Worm (Caenorhabditis elegans) whole organism, early embryonic: ENCODE data around the gene B0302.2.

Source experiments
- B0310.2 ChIP-seq: sonication (generic microtip); optimal IDR thresholded peaks from 2 replicates; lab custom pipeline; 2016; ENCODE audit warnings: mild to moderate bottlenecking, missing genetic modification characterization, missing compliant biosample characterization
- F13C5.2 ChIP-seq: sonication (generic microtip); optimal IDR thresholded peaks from 2 replicates; lab custom pipeline; 2017; ENCODE audit warnings: mild to moderate bottlenecking, missing genetic modification characterization, inconsistent platforms, missing compliant biosample characterization
- aly-1 ChIP-seq: sonication (generic microtip); optimal IDR thresholded peaks from 2 replicates; lab custom pipeline; 2016; ENCODE audit warnings: missing genetic modification characterization, missing compliant biosample characterization
- ama-1 ChIP-seq: fragments of 150-350 bp; optimal IDR thresholded peaks from 2 replicates; lab custom pipeline; 2014
- flt-1 ChIP-seq: fragments of 200-800 bp; sonication (Bioruptor generic); IDR thresholded peaks from 2 replicates; pipeline ENCODE4 v1.3.6; 2022; ENCODE audit warnings: missing genetic modification characterization, missing compliant biosample characterization
- hmg-4 ChIP-seq: fragments of 200-800 bp; sonication (Bioruptor generic); optimal IDR thresholded peaks from 2 replicates; lab custom pipeline; 2018; ENCODE audit warnings: mild to moderate bottlenecking, missing genetic modification characterization, missing compliant biosample characterization
- scrt-1 ChIP-seq: fragments of 200-800 bp; sonication (Bioruptor generic); IDR thresholded peaks from 2 replicates; pipeline ENCODE4 v1.3.6; 2022; ENCODE audit warnings: missing genetic modification characterization, missing compliant biosample characterization
- sea-1 ChIP-seq: fragments of 200-800 bp; sonication (Bioruptor generic); conservative IDR thresholded peaks from 2 replicates; pipeline ENCODE4 v1.3.6; 2022; ENCODE audit warnings: missing genetic modification characterization, missing compliant biosample characterization
- tbx-11 ChIP-seq: fragments of 200-800 bp; sonication (Bioruptor generic); IDR thresholded peaks from 2 replicates; pipeline ENCODE4 v1.3.6; 2022; ENCODE audit warnings: missing genetic modification characterization, missing compliant biosample characterization
- tra-4 ChIP-seq: sonication (generic microtip); optimal IDR thresholded peaks from 2 replicates; lab custom pipeline; 2017; ENCODE audit warnings: missing genetic modification characterization, missing compliant biosample characterization

- no peak for TF ChIP-seq ama-1
- TF ChIP-seq aly-1 (tag; lab: Kevin White, UChicago) = no peak
- TF ChIP-seq tra-4 (tag; lab: Kevin White, UChicago) = no peak
- no peak for TF ChIP-seq F13C5.2 (tag; lab: Kevin White, UChicago)
- no peak for TF ChIP-seq flt-1 (GFP tag; lab: Robert Waterston, UW)
- no peak for TF ChIP-seq scrt-1
- no peak for TF ChIP-seq hmg-4 (GFP tag; lab: Kevin White, UChicago)
- no peak for TF ChIP-seq sea-1 (GFP tag; lab: Robert Waterston, UW)
- TF ChIP-seq B0310.2 = no peak
- TF ChIP-seq tbx-11 (GFP tag; lab: Robert Waterston, UW) = no peak
Measured at ce11 chrX:17197824-17198223, 19.5 kb downstream of the B0302.2 start.
